Worm (Caenorhabditis elegans) whole organism, late embryonic: ENCODE measurements around the gene sago-1.

ENCODE experiments used
- ceh-14 ChIP-seq: sonication (generic microtip); optimal IDR thresholded peaks from 2 replicates; lab custom pipeline; 2016; ENCODE audit warnings: missing genotype, missing genetic modification characterization, missing compliant biosample characterization
- ceh-9 ChIP-seq: sonication (generic microtip); optimal IDR thresholded peaks from 2 replicates; lab custom pipeline; 2016; ENCODE audit warnings: mild to moderate bottlenecking, missing genetic modification characterization, inconsistent platforms, missing compliant biosample characterization
- dmd-4 ChIP-seq: sonication (generic microtip); optimal IDR thresholded peaks from 2 replicates; lab custom pipeline; 2016; ENCODE audit warnings: borderline replicate concordance, missing genetic modification characterization, missing compliant biosample characterization
- elt-4 ChIP-seq: sonication (generic microtip); optimal IDR thresholded peaks from 2 replicates; lab custom pipeline; 2016; ENCODE audit warnings: missing genetic modification characterization, missing compliant biosample characterization
- fkh-6 ChIP-seq: sonication (generic microtip); optimal IDR thresholded peaks from 2 replicates; lab custom pipeline; 2016; ENCODE audit warnings: missing genetic modification characterization, missing compliant biosample characterization
- hlh-13 ChIP-seq: fragments of 200-800 bp; sonication (Bioruptor generic); optimal IDR thresholded peaks from 2 replicates; lab custom pipeline; 2018; ENCODE audit warnings: mild to moderate bottlenecking, missing genetic modification characterization, missing compliant biosample characterization
- nhr-232 ChIP-seq: sonication (generic microtip); optimal IDR thresholded peaks from 2 replicates; lab custom pipeline; 2016; ENCODE audit warnings: missing genetic modification characterization, missing compliant biosample characterization
- pag-3 ChIP-seq: sonication (generic microtip); optimal IDR thresholded peaks from 2 replicates; lab custom pipeline; 2016; ENCODE audit warnings: missing compliant biosample characterization, missing genetic modification characterization, borderline replicate concordance
- unc-86 ChIP-seq: sonication (generic microtip); optimal IDR thresholded peaks from 2 replicates; lab custom pipeline; 2016; ENCODE audit warnings: missing genetic modification characterization, missing compliant biosample characterization

- TF ChIP-seq nhr-232 (tag; lab: Kevin White, UChicago) (no peak), ceh-14 (tag; lab: Kevin White, UChicago) (no peak), ceh-9 (no peak), unc-86 (no peak), elt-4 (tag; lab: Kevin White, UChicago) (no peak), fkh-6 (tag; lab: Kevin White, UChicago) (no peak), dmd-4 (no peak), hlh-13 (GFP tag; lab: Kevin White, UChicago) (no peak), pag-3 (tag; lab: Kevin White, UChicago) (no peak)
Observed at ce11 chrV:6346043-6346618, 42.6 kb downstream of the sago-1 start.
